Worm (Caenorhabditis elegans) whole organism, L4/young adult: ENCODE data around the gene F20D1.3.

Source experiments
- W03F9.2 ChIP-seq: fragments of 150-350 bp; optimal IDR thresholded peaks from 2 replicates; lab custom pipeline; 2014; ENCODE audit warnings: missing biosample characterization, missing genetic modification characterization
- him-1 ChIP-seq: sonication (generic microtip); optimal IDR thresholded peaks from 2 replicates; lab custom pipeline; 2016; ENCODE audit warnings: missing genotype, missing genetic modification reagents, missing genetic modification characterization, missing compliant biosample characterization

ce11 chrX:15027566-15027965 lies 51.6 kb downstream of the F20D1.3 start:
- TF ChIP-seq him-1 (tag; lab: Kevin White, UChicago) (no peak), W03F9.2 (tag; lab: Kevin White, UChicago) (no peak)
